Worm (Caenorhabditis elegans) whole organism, L1 larva: ENCODE measurements around the gene C51E3.6.

Experiments used
- C04F5.9 ChIP-seq: sonication (generic microtip); optimal IDR thresholded peaks from 2 replicates; lab custom pipeline; 2016; ENCODE audit warnings: missing genetic modification characterization, missing compliant biosample characterization
- C16A3.4 ChIP-seq: fragments of 150-350 bp; optimal IDR thresholded peaks from 2 replicates; lab custom pipeline; 2014; ENCODE audit warnings: missing biosample characterization, missing genetic modification characterization
- aha-1 ChIP-seq: fragments of 150-350 bp; optimal IDR thresholded peaks from 2 replicates; lab custom pipeline; 2014; ENCODE audit warnings: missing biosample characterization, missing genetic modification characterization
- aly-2 ChIP-seq: fragments of 150-350 bp; optimal IDR thresholded peaks from 2 replicates; lab custom pipeline; 2014; ENCODE audit warnings: missing biosample characterization, missing genetic modification characterization
- ceh-63 ChIP-seq: fragments of 200-800 bp; sonication (Bioruptor generic); optimal IDR thresholded peaks from 2 replicates; lab custom pipeline; 2018; ENCODE audit warnings: mild to moderate bottlenecking, missing genetic modification characterization, missing compliant biosample characterization
- ceh-82 ChIP-seq, 3 experiments: fragments of 150-350 bp in 1 of 3; sonication (generic microtip) in 2 of 3; optimal IDR thresholded peaks; 2 replicates each; lab custom pipeline; 2014 to 2017; ENCODE audit warnings: missing biosample characterization in 3 of 3, missing genetic modification characterization in 3 of 3
- ceh-88 ChIP-seq: fragments of 200-800 bp; sonication (Bioruptor generic); IDR thresholded peaks from 2 replicates; pipeline ENCODE4 v1.3.6; 2022; ENCODE audit warnings: missing genetic modification characterization, missing compliant biosample characterization
- ceh-90 ChIP-seq: sonication (generic microtip); optimal IDR thresholded peaks from 2 replicates; lab custom pipeline; 2016; ENCODE audit warnings: missing genetic modification characterization, missing compliant biosample characterization
- dpl-1 ChIP-seq, 3 experiments: fragments of 150-350 bp in 2 of 3; sonication (generic microtip) in 1 of 3; optimal IDR thresholded peaks; 2 replicates each; lab custom pipeline; 2014 to 2017; ENCODE audit warnings: missing biosample characterization in 3 of 3, missing genetic modification characterization in 3 of 3, missing genetic modification reagents in 3 of 3
- efl-1 ChIP-seq, 4 experiments: fragments of 150-350 bp; optimal IDR thresholded peaks in 3 of 4; peaks in 1 of 4; 1 replicate in 1 of 4; 2 replicates in 3 of 4; lab custom pipeline; 2014; ENCODE audit warnings: missing biosample characterization in 2 of 4, missing genetic modification characterization in 2 of 4, missing genetic modification reagents in 2 of 4
- efl-3 ChIP-seq: fragments of 200-800 bp; sonication (Bioruptor generic); optimal IDR thresholded peaks from 2 replicates; lab custom pipeline; 2018; ENCODE audit warnings: mild to moderate bottlenecking, missing genetic modification characterization, missing compliant biosample characterization
- egl-13 ChIP-seq: sonication (generic microtip); optimal IDR thresholded peaks from 2 replicates; lab custom pipeline; 2016; ENCODE audit warnings: missing genotype, missing genetic modification reagents, missing genetic modification characterization, missing compliant biosample characterization
- egl-27 ChIP-seq, 2 experiments: fragments of 150-350 bp in 1 of 2; sonication (generic microtip); optimal IDR thresholded peaks; 3 replicates each; lab custom pipeline; 2017 to 2018; ENCODE audit warnings: missing biosample characterization in 2 of 2, missing genetic modification characterization in 2 of 2, missing genetic modification reagents in 2 of 2
- elt-2 ChIP-seq: sonication (generic microtip); optimal IDR thresholded peaks from 2 replicates; lab custom pipeline; 2016; ENCODE audit warnings: missing genetic modification characterization, mild to moderate bottlenecking, inconsistent platforms, missing compliant biosample characterization, missing genetic modification reagents
- elt-3 ChIP-seq, 6 experiments: fragments of 150-350 bp in 1 of 6; sonication (generic microtip); optimal IDR thresholded peaks; 2 replicates each; lab custom pipeline; 2017 to 2018; ENCODE audit warnings: missing biosample characterization in 6 of 6, missing genetic modification characterization in 6 of 6, inconsistent platforms in 1 of 6
- fkh-10 ChIP-seq: sonication (generic microtip); optimal IDR thresholded peaks from 2 replicates; lab custom pipeline; 2017; ENCODE audit warnings: missing biosample characterization, missing genetic modification reagents, missing genetic modification characterization
- fkh-4 ChIP-seq: sonication (generic microtip); optimal IDR thresholded peaks from 2 replicates; lab custom pipeline; 2016; ENCODE audit warnings: missing compliant biosample characterization, missing genetic modification characterization, borderline replicate concordance
- fkh-8 ChIP-seq: sonication (generic microtip); optimal IDR thresholded peaks from 2 replicates; lab custom pipeline; 2016; ENCODE audit warnings: mild to moderate bottlenecking, missing genetic modification characterization, missing compliant biosample characterization
- irx-1 ChIP-seq: sonication (generic microtip); optimal IDR thresholded peaks from 2 replicates; lab custom pipeline; 2016; ENCODE audit warnings: missing genetic modification characterization, missing compliant biosample characterization
- jun-1 ChIP-seq: fragments of 150-350 bp; optimal IDR thresholded peaks from 2 replicates; lab custom pipeline; 2014; ENCODE audit warnings: missing biosample characterization, missing genetic modification reagents, missing genetic modification characterization
- lin-13 ChIP-seq: fragments of 150-350 bp; optimal IDR thresholded peaks from 2 replicates; lab custom pipeline; 2014; ENCODE audit warnings: missing biosample characterization, missing genetic modification reagents, missing genetic modification characterization
- lin-14 ChIP-seq: fragments of 200-800 bp; sonication (Bioruptor generic); optimal IDR thresholded peaks from 2 replicates; lab custom pipeline; 2018; ENCODE audit warnings: mild to moderate bottlenecking, missing genetic modification characterization, moderate library complexity, missing compliant biosample characterization
- lin-15B ChIP-seq: fragments of 150-350 bp; sonication (generic microtip); optimal IDR thresholded peaks from 3 replicates; lab custom pipeline; 2014; ENCODE audit warnings: missing biosample characterization, missing genetic modification characterization
- lin-35 ChIP-seq, 2 experiments: fragments of 150-350 bp; optimal IDR thresholded peaks; 2 replicates each; lab custom pipeline; 2014; ENCODE audit warnings: missing biosample characterization in 2 of 2, missing genetic modification characterization in 2 of 2, missing genetic modification reagents in 2 of 2
- lir-3 ChIP-seq: sonication (generic microtip); optimal IDR thresholded peaks from 2 replicates; lab custom pipeline; 2016; ENCODE audit warnings: mild to moderate bottlenecking, missing genetic modification characterization, moderate library complexity, missing compliant biosample characterization; ENCODE audit not compliant: poor library complexity
- mep-1 ChIP-seq: fragments of 150-350 bp; optimal IDR thresholded peaks from 2 replicates; lab custom pipeline; 2014; ENCODE audit warnings: missing biosample characterization, missing genetic modification characterization
- nhr-12 ChIP-seq: sonication (generic microtip); optimal IDR thresholded peaks from 2 replicates; lab custom pipeline; 2017; ENCODE audit warnings: missing biosample characterization, missing genetic modification characterization
- nhr-19 ChIP-seq: fragments of 200-800 bp; sonication (Bioruptor generic); conservative IDR thresholded peaks from 2 replicates; pipeline ENCODE4 v1.3.6; 2022; ENCODE audit warnings: missing genetic modification characterization, missing compliant biosample characterization
- nhr-20 ChIP-seq: sonication (generic microtip); optimal IDR thresholded peaks from 2 replicates; lab custom pipeline; 2016; ENCODE audit warnings: mild to moderate bottlenecking, missing genetic modification characterization, missing compliant biosample characterization
- nhr-237 ChIP-seq: fragments of 150-350 bp; optimal IDR thresholded peaks from 2 replicates; lab custom pipeline; 2014; ENCODE audit warnings: missing biosample characterization, missing genetic modification characterization
- nhr-28 ChIP-seq: fragments of 150-350 bp; optimal IDR thresholded peaks from 2 replicates; lab custom pipeline; 2014; ENCODE audit warnings: missing biosample characterization, missing genetic modification characterization
- nhr-47 ChIP-seq: sonication (generic microtip); optimal IDR thresholded peaks from 2 replicates; lab custom pipeline; 2016; ENCODE audit warnings: mild to moderate bottlenecking, missing genetic modification characterization, moderate library complexity, missing compliant biosample characterization
- nhr-71 ChIP-seq: sonication (generic microtip); optimal IDR thresholded peaks from 2 replicates; lab custom pipeline; 2016; ENCODE audit warnings: mild to moderate bottlenecking, missing genetic modification characterization, moderate library complexity, missing compliant biosample characterization
- nhr-76 ChIP-seq: sonication (generic microtip); optimal IDR thresholded peaks from 2 replicates; lab custom pipeline; 2017; ENCODE audit warnings: missing biosample characterization, missing genetic modification characterization
- nhr-77 ChIP-seq: fragments of 150-350 bp; optimal IDR thresholded peaks from 2 replicates; lab custom pipeline; 2014; ENCODE audit warnings: missing biosample characterization, missing genetic modification characterization
- nhr-85 ChIP-seq: sonication (generic microtip); peaks from one replicate; lab custom pipeline; 2016; ENCODE audit warnings: missing genetic modification characterization, inconsistent platforms, missing compliant biosample characterization
- pag-3 ChIP-seq: sonication (generic microtip); optimal IDR thresholded peaks from 2 replicates; lab custom pipeline; 2017; ENCODE audit warnings: missing genetic modification characterization, mild to moderate bottlenecking, missing compliant biosample characterization, antibody characterized with exemption, borderline replicate concordance; ENCODE audit not compliant: insufficient read depth
- pax-3 ChIP-seq: fragments of 200-800 bp; sonication (Bioruptor generic); optimal IDR thresholded peaks from 2 replicates; lab custom pipeline; 2018; ENCODE audit warnings: mild to moderate bottlenecking, missing genetic modification characterization, moderate library complexity, missing compliant biosample characterization
- snu-23 ChIP-seq: sonication (generic microtip); optimal IDR thresholded peaks from 2 replicates; lab custom pipeline; 2016; ENCODE audit warnings: missing genetic modification characterization, missing compliant biosample characterization
- sox-4 ChIP-seq: sonication (generic microtip); optimal IDR thresholded peaks from 2 replicates; lab custom pipeline; 2016; ENCODE audit warnings: missing genetic modification characterization, missing compliant biosample characterization
- sptf-1 ChIP-seq: fragments of 150-350 bp; optimal IDR thresholded peaks from 2 replicates; lab custom pipeline; 2014; ENCODE audit warnings: missing biosample characterization, missing genetic modification characterization
- sup-37 ChIP-seq: fragments of 200-800 bp; sonication (Bioruptor generic); optimal IDR thresholded peaks from 2 replicates; lab custom pipeline; 2018; ENCODE audit warnings: mild to moderate bottlenecking, missing genetic modification characterization, missing compliant biosample characterization
- tbx-2 ChIP-seq: sonication (generic microtip); optimal IDR thresholded peaks from 2 replicates; lab custom pipeline; 2016; ENCODE audit warnings: missing genetic modification characterization, missing compliant biosample characterization
- unc-130 ChIP-seq: fragments of 150-350 bp; optimal IDR thresholded peaks from 2 replicates; lab custom pipeline; 2017; ENCODE audit warnings: missing biosample characterization, missing genetic modification characterization, inconsistent platforms
- unc-86 ChIP-seq: sonication (generic microtip); optimal IDR thresholded peaks from 2 replicates; lab custom pipeline; 2016; ENCODE audit warnings: missing genetic modification characterization, missing compliant biosample characterization
- unc-98 ChIP-seq: fragments of 200-800 bp; sonication (Bioruptor generic); IDR thresholded peaks from 2 replicates; pipeline ENCODE4 v1.3.6; 2022; ENCODE audit warnings: missing genetic modification characterization, missing compliant biosample characterization
- vab-15 ChIP-seq: sonication (generic microtip); optimal IDR thresholded peaks from 2 replicates; lab custom pipeline; 2017; ENCODE audit warnings: missing genotype, mild to moderate bottlenecking, missing genetic modification characterization, missing compliant biosample characterization
- xbp-1 ChIP-seq: sonication (generic microtip); optimal IDR thresholded peaks from 2 replicates; lab custom pipeline; 2016; ENCODE audit warnings: missing genetic modification characterization, missing compliant biosample characterization
- ztf-11 ChIP-seq, 2 experiments: sonication (generic microtip); optimal IDR thresholded peaks; 2 replicates each; lab custom pipeline; 2016 to 2017; ENCODE audit warnings: missing genetic modification characterization in 2 of 2, missing biosample characterization in 1 of 2, missing compliant biosample characterization in 1 of 2

The C51E3.6 gene

DNA sequence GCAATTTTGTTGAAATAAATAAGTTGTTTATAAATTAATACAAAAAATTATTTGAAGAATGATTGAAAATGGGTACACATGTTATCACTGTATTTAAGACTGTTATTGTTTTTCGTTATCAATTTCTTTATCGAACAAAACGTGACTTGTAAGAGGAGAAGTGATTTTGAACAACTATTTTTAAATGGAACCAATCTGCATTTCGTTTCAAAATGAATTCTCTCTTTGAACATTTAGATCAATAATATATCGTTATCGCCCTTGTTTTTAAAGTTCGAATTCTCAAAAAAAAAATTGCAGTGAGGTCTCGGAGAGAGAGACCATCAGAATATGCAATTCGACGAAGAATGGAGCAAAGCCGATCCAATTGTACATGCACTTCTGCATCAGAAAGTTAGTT, 13.0 kb upstream of the C51E3.6 start, which contains the start of gene cul-5:
Gene cul-5, plus strand, starts transcription at position 301 of the 400 bp plus-strand sequence.
- TF ChIP-seq elt-2: peak; percentile 41
- no peak for TF ChIP-seq aly-2 (tag; lab: Kevin White, UChicago)
- TF ChIP-seq, all 84 proteins: peak for 1

DNA sequence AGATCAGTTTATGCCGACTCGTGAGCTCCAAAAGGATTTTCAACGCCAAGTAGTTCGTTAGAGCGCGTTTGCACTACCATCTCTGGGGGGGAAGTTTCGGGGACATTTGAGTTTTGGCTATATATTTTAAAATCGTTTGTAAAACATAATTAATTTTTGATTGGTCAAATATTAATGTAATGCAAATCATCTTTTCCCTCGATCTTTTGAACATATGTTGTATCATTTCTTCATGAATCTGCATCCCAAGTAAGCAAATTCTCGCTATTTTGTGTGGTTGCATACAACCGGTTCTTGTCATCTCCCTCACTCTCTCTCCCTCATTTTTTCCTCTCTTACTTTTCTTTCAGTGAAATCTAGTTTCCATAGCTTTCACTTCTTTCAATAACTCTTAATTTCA, 11.9 kb upstream of the C51E3.6 start:
- TF ChIP-seq efl-1 (optimal IDR thresholded peaks at IDR 0.05; lab: Kevin White, UChicago): peak; percentile 59 to 60
- TF ChIP-seq efl-1 (GFP tag; optimal IDR thresholded peaks at IDR 0.05 in 1 of 2; lab: Kevin White, UChicago): peak; percentile 49 to 95
- TF ChIP-seq C04F5.9 (tag; lab: Kevin White, UChicago): peak; percentile 52
- TF ChIP-seq ztf-11 (tag; optimal IDR thresholded peaks at IDR 0.05; lab: Kevin White, UChicago): peak in 1 of 2 experiments; percentile 60
- no peak for TF ChIP-seq aha-1 (tag; lab: Kevin White, UChicago)
- TF ChIP-seq jun-1 (tag; lab: Kevin White, UChicago): peak; percentile 39
- TF ChIP-seq xbp-1 (tag; lab: Kevin White, UChicago): peak; percentile 79
- no peak for TF ChIP-seq ceh-82 (tag; optimal IDR thresholded peaks at IDR 0.05; lab: Kevin White, UChicago)
- TF ChIP-seq lir-3 (tag; lab: Kevin White, UChicago): peak; percentile 83
- peak; percentile 85 for TF ChIP-seq nhr-47 (tag; lab: Kevin White, UChicago)
- peak; percentile 24 for TF ChIP-seq elt-2
- TF ChIP-seq nhr-237 (tag; lab: Kevin White, UChicago): peak; percentile 23
- peak; percentile 37 for TF ChIP-seq mep-1 (tag; lab: Kevin White, UChicago)
- TF ChIP-seq lin-15B: peak; percentile 41
- TF ChIP-seq nhr-76: no peak
- TF ChIP-seq nhr-12: no peak
- TF ChIP-seq sox-4 (tag; lab: Kevin White, UChicago): peak; percentile 41
- TF ChIP-seq irx-1: peak; percentile 34
- peak; percentile 59 for TF ChIP-seq ceh-88 (GFP tag; lab: Robert Waterston, UW)
- peak; percentile 85 for TF ChIP-seq fkh-8
- peak; percentile 90 for TF ChIP-seq nhr-85 (tag; lab: Kevin White, UChicago)
- TF ChIP-seq unc-130: peak; percentile 39
- peak; percentile 62 for TF ChIP-seq vab-15 (tag; lab: Kevin White, UChicago)
- TF ChIP-seq sptf-1 (tag; lab: Kevin White, UChicago): no peak
- TF ChIP-seq tbx-2 (tag; lab: Kevin White, UChicago): peak; percentile 75
- TF ChIP-seq lin-35 (GFP tag; optimal IDR thresholded peaks at IDR 0.05; lab: Kevin White, UChicago): peak; percentile 50 to 76
- TF ChIP-seq snu-23 (GFP tag; lab: Kevin White, UChicago): peak; percentile 81
- TF ChIP-seq lin-13 (GFP tag; lab: Kevin White, UChicago): peak; percentile 40
- TF ChIP-seq efl-3 (GFP tag; lab: Kevin White, UChicago): no peak
- no peak for TF ChIP-seq unc-98
- TF ChIP-seq aly-2 (tag; lab: Kevin White, UChicago): no peak
- peak; percentile 85 for TF ChIP-seq nhr-20 (tag; lab: Kevin White, UChicago)
- TF ChIP-seq fkh-10 (GFP tag; lab: Kevin White, UChicago): no peak
- peak; percentile 70 for TF ChIP-seq nhr-77
- peak; percentile 32 to 56 (median 39) for TF ChIP-seq dpl-1 (GFP tag; optimal IDR thresholded peaks at IDR 0.05; lab: Kevin White, UChicago)
- TF ChIP-seq ceh-63 (GFP tag; lab: Kevin White, UChicago): peak; percentile 78
- peak; percentile 78 for TF ChIP-seq pax-3 (tag; lab: Kevin White, UChicago)
- TF ChIP-seq egl-13 (tag; lab: Kevin White, UChicago): peak; percentile 70
- TF ChIP-seq C16A3.4 (tag; lab: Kevin White, UChicago): peak; percentile 44
- TF ChIP-seq egl-27 (tag; optimal IDR thresholded peaks at IDR 0.05; lab: Kevin White, UChicago): no peak
- no peak for TF ChIP-seq nhr-28 (tag; lab: Kevin White, UChicago)
- TF ChIP-seq sup-37 (GFP tag; lab: Kevin White, UChicago): peak; percentile 15
- peak; percentile 84 for TF ChIP-seq nhr-71 (tag; lab: Kevin White, UChicago)
- TF ChIP-seq fkh-4: peak; percentile 34
- TF ChIP-seq nhr-19 (GFP tag; lab: Robert Waterston, UW): peak; percentile 77
- TF ChIP-seq lin-14: peak; percentile 85
- peak; percentile 35 for TF ChIP-seq ceh-90 (tag; lab: Kevin White, UChicago)
- peak; percentile 41 for TF ChIP-seq pag-3 (tag; lab: Kevin White, UChicago)
- TF ChIP-seq unc-86 (tag; lab: Kevin White, UChicago): peak; percentile 53
- TF ChIP-seq elt-3 (tag; optimal IDR thresholded peaks at IDR 0.05; lab: Kevin White, UChicago): no peak
